Worm (Caenorhabditis elegans): ENCODE data around the gene gst-22.

Gene gst-22

ce11 chrV:16266514-16266913 lies 34.4 kb upstream of the gst-22 start, which contains the start of gene T13F3.4:
T13F3.4 (minus strand) TSS chrV:16266614.
- no peak for TF ChIP-seq nhr-12 (tag; optimal IDR thresholded peaks at IDR 0.05)
- TF ChIP-seq egl-27 (tag; optimal IDR thresholded peaks at IDR 0.05), result no peak
- no peak for TF ChIP-seq nhr-11 (tag; optimal IDR thresholded peaks at IDR 0.05)
- no peak for TF ChIP-seq elt-3 (tag; optimal IDR thresholded peaks at IDR 0.05)
- no peak for TF ChIP-seq nhr-67 (tag; optimal IDR thresholded peaks at IDR 0.05)
- no peak for TF ChIP-seq skn-1 (tag; optimal IDR thresholded peaks at IDR 0.05)
- TF ChIP-seq fkh-2 (tag; optimal IDR thresholded peaks at IDR 0.05), result no peak
- no peak for TF ChIP-seq jun-1 (tag; optimal IDR thresholded peaks at IDR 0.05)
- TF ChIP-seq unc-62 (GFP tag; optimal IDR thresholded peaks at IDR 0.05), result no peak
- TF ChIP-seq hmg-11 (tag; optimal IDR thresholded peaks at IDR 0.05), result no peak
- no peak for TF ChIP-seq ceh-28 (tag; optimal IDR thresholded peaks at IDR 0.05)
- TF ChIP-seq aly-2 (tag; optimal IDR thresholded peaks at IDR 0.05), result no peak
- no peak for TF ChIP-seq nhr-76 (tag; optimal IDR thresholded peaks at IDR 0.05)
- no peak for TF ChIP-seq fkh-10 (GFP tag; optimal IDR thresholded peaks at IDR 0.05)

- TF ChIP-seq elt-2 (tag; optimal IDR thresholded peaks at IDR 0.05), result no peak
- no peak for TF ChIP-seq pqm-1 (tag; optimal IDR thresholded peaks at IDR 0.05)
These were observed 27.6 kb upstream of the gst-22 start, which contains the start of gene nhr-127 for ce11 chrV:16259684-16260083. nhr-127 (plus strand) TSS chrV:16259984.

ce11 chrV:16258142-16258541 lies 26.1 kb upstream of the gst-22 start, which contains the start of gene nhr-218:
nhr-218 (plus strand) TSS chrV:16258442.
- no peak for TF ChIP-seq hmg-11 (tag; optimal IDR thresholded peaks at IDR 0.05)

ce11 chrV:16256395-16256794 lies 24.3 kb upstream of the gst-22 start, which contains the start of gene bgnt-1.3:
bgnt-1.3 (minus strand) TSS chrV:16256495.
- TF ChIP-seq nhr-237 (tag; optimal IDR thresholded peaks at IDR 0.05) (no peak), unc-62 (GFP tag; optimal IDR thresholded peaks at IDR 0.05) (no peak), ztf-4 (tag; optimal IDR thresholded peaks at IDR 0.05) (no peak), sea-2 (GFP tag; optimal IDR thresholded peaks at IDR 0.05) (no peak)

- TF ChIP-seq fkh-10 (GFP tag; optimal IDR thresholded peaks at IDR 0.05), result no peak
- TF ChIP-seq nhr-237 (tag; optimal IDR thresholded peaks at IDR 0.05), result no peak
- TF ChIP-seq nfya-1 (tag; optimal IDR thresholded peaks at IDR 0.05; ENCODE audit: insufficient read depth), result no peak
- no peak for TF ChIP-seq pqm-1 (tag; optimal IDR thresholded peaks at IDR 0.05)
- no peak for TF ChIP-seq elt-2 (tag; optimal IDR thresholded peaks at IDR 0.05)
- TF ChIP-seq ceh-16 (tag; optimal IDR thresholded peaks at IDR 0.05), result no peak
- no peak for TF ChIP-seq ama-1 (optimal IDR thresholded peaks at IDR 0.05)
- TF ChIP-seq hmg-11 (tag; optimal IDR thresholded peaks at IDR 0.05), result no peak
- TF ChIP-seq nhr-67 (tag; optimal IDR thresholded peaks at IDR 0.05), result no peak
- TF ChIP-seq nhr-28 (tag; optimal IDR thresholded peaks at IDR 0.05), result no peak
- TF ChIP-seq ztf-11 (tag; optimal IDR thresholded peaks at IDR 0.05), result no peak
- no peak for TF ChIP-seq eor-1 (tag; optimal IDR thresholded peaks at IDR 0.05)
- TF ChIP-seq ceh-82 (tag; optimal IDR thresholded peaks at IDR 0.05), result no peak
- TF ChIP-seq daf-12 (tag; optimal IDR thresholded peaks at IDR 0.05), result no peak
- TF ChIP-seq fos-1 (tag; optimal IDR thresholded peaks at IDR 0.05), result no peak
These were observed 21.6 kb upstream of the gst-22 start, which contains the start of gene gcy-20 for ce11 chrV:16253687-16254086. gcy-20 (minus strand) TSS chrV:16253787.

- TF ChIP-seq ceh-28 (tag; optimal IDR thresholded peaks at IDR 0.05) (no peak), sea-2 (GFP tag; optimal IDR thresholded peaks at IDR 0.05) (no peak), pha-4 (tag; optimal IDR thresholded peaks at IDR 0.05) (no peak), nfya-1 (tag; optimal IDR thresholded peaks at IDR 0.05; ENCODE audit: insufficient read depth) (no peak), nhr-25 (tag; optimal IDR thresholded peaks at IDR 0.05) (no peak), nhr-237 (tag; optimal IDR thresholded peaks at IDR 0.05) (no peak), ZK546.5 (tag; optimal IDR thresholded peaks at IDR 0.05) (no peak)
These were observed 17.0 kb upstream of the gst-22 start for ce11 chrV:16249105-16249504.

- no peak for TF ChIP-seq mdl-1 (tag; optimal IDR thresholded peaks at IDR 0.05)
- TF ChIP-seq unc-39 (tag; optimal IDR thresholded peaks at IDR 0.05), result no peak
- TF ChIP-seq nhr-25 (tag; optimal IDR thresholded peaks at IDR 0.05), result no peak
- TF ChIP-seq unc-62 (GFP tag; optimal IDR thresholded peaks at IDR 0.05), result no peak
- no peak for TF ChIP-seq zag-1 (tag; optimal IDR thresholded peaks at IDR 0.05)
- no peak for TF ChIP-seq pqm-1 (tag; optimal IDR thresholded peaks at IDR 0.05)
- TF ChIP-seq nhr-43 (tag; optimal IDR thresholded peaks at IDR 0.05; ENCODE audit: poor library complexity, severe bottlenecking), result no peak
These were observed 14.5 kb upstream of the gst-22 start, which contains the start of gene srh-95 for ce11 chrV:16246579-16246978. srh-95 (plus strand) TSS chrV:16246879.
